Fruit fly (Drosophila melanogaster): ENCODE measurements around the gene ovo.

dm6 chrX:5095620-5096019 lies 47.5 kb downstream of the ovo start:
- TF ChIP-seq CG14655 (GFP tag; optimal IDR thresholded peaks at IDR 0.05) (no peak), CG8301 (tag; optimal IDR thresholded peaks at IDR 0.05) (no peak), EcR (GFP tag; optimal IDR thresholded peaks at IDR 0.05) (no peak), D1 (tag; optimal IDR thresholded peaks at IDR 0.05) (no peak), CG34367 (tag; optimal IDR thresholded peaks at IDR 0.05) (no peak)

Data from whole organism, pupa.